Worm (Caenorhabditis elegans) whole organism, L1 larva: ENCODE measurements around the gene hdl-1.

Source experiments
- C04F5.9 ChIP-seq: sonication (generic microtip); optimal IDR thresholded peaks from 2 replicates; lab custom pipeline; 2016; ENCODE audit warnings: missing genetic modification characterization, missing compliant biosample characterization
- aha-1 ChIP-seq: fragments of 150-350 bp; optimal IDR thresholded peaks from 2 replicates; lab custom pipeline; 2014; ENCODE audit warnings: missing biosample characterization, missing genetic modification characterization
- alr-1 ChIP-seq: fragments of 200-800 bp; sonication (Bioruptor generic); optimal IDR thresholded peaks from 2 replicates; lab custom pipeline; 2018; ENCODE audit warnings: borderline replicate concordance, mild to moderate bottlenecking, missing genetic modification characterization, missing compliant biosample characterization
- aly-2 ChIP-seq: fragments of 150-350 bp; optimal IDR thresholded peaks from 2 replicates; lab custom pipeline; 2014; ENCODE audit warnings: missing biosample characterization, missing genetic modification characterization
- blmp-1 ChIP-seq: fragments of 150-350 bp; optimal IDR thresholded peaks from 2 replicates; lab custom pipeline; 2014; ENCODE audit warnings: missing biosample characterization, missing genetic modification characterization
- ceh-63 ChIP-seq: fragments of 200-800 bp; sonication (Bioruptor generic); optimal IDR thresholded peaks from 2 replicates; lab custom pipeline; 2018; ENCODE audit warnings: mild to moderate bottlenecking, missing genetic modification characterization, missing compliant biosample characterization
- ceh-8 ChIP-seq: fragments of 200-800 bp; sonication (Bioruptor generic); optimal IDR thresholded peaks from 2 replicates; lab custom pipeline; 2018; ENCODE audit warnings: mild to moderate bottlenecking, missing genetic modification characterization, moderate library complexity, missing compliant biosample characterization
- ceh-82 ChIP-seq, 3 experiments: fragments of 150-350 bp in 1 of 3; sonication (generic microtip) in 2 of 3; optimal IDR thresholded peaks; 2 replicates each; lab custom pipeline; 2014 to 2017; ENCODE audit warnings: missing biosample characterization in 3 of 3, missing genetic modification characterization in 3 of 3
- ceh-88 ChIP-seq: fragments of 200-800 bp; sonication (Bioruptor generic); IDR thresholded peaks from 2 replicates; pipeline ENCODE4 v1.3.6; 2022; ENCODE audit warnings: missing genetic modification characterization, missing compliant biosample characterization
- ceh-90 ChIP-seq: sonication (generic microtip); optimal IDR thresholded peaks from 2 replicates; lab custom pipeline; 2016; ENCODE audit warnings: missing genetic modification characterization, missing compliant biosample characterization
- ces-1 ChIP-seq: fragments of 150-350 bp; optimal IDR thresholded peaks from 2 replicates; lab custom pipeline; 2014; ENCODE audit warnings: missing biosample characterization, missing genetic modification reagents, missing genetic modification characterization
- dpl-1 ChIP-seq, 3 experiments: fragments of 150-350 bp in 2 of 3; sonication (generic microtip) in 1 of 3; optimal IDR thresholded peaks; 2 replicates each; lab custom pipeline; 2014 to 2017; ENCODE audit warnings: missing biosample characterization in 3 of 3, missing genetic modification characterization in 3 of 3, missing genetic modification reagents in 3 of 3
- dsc-1 ChIP-seq: sonication (generic microtip); optimal IDR thresholded peaks from 2 replicates; lab custom pipeline; 2016; ENCODE audit warnings: mild to moderate bottlenecking, missing genetic modification characterization, missing compliant biosample characterization
- efl-1 ChIP-seq, 4 experiments: fragments of 150-350 bp; optimal IDR thresholded peaks in 3 of 4; peaks in 1 of 4; 1 replicate in 1 of 4; 2 replicates in 3 of 4; lab custom pipeline; 2014; ENCODE audit warnings: missing biosample characterization in 2 of 4, missing genetic modification characterization in 2 of 4, missing genetic modification reagents in 2 of 4
- egl-13 ChIP-seq: sonication (generic microtip); optimal IDR thresholded peaks from 2 replicates; lab custom pipeline; 2016; ENCODE audit warnings: missing genotype, missing genetic modification reagents, missing genetic modification characterization, missing compliant biosample characterization
- elt-2 ChIP-seq: sonication (generic microtip); optimal IDR thresholded peaks from 2 replicates; lab custom pipeline; 2016; ENCODE audit warnings: missing genetic modification characterization, mild to moderate bottlenecking, inconsistent platforms, missing compliant biosample characterization, missing genetic modification reagents
- fkh-8 ChIP-seq: sonication (generic microtip); optimal IDR thresholded peaks from 2 replicates; lab custom pipeline; 2016; ENCODE audit warnings: mild to moderate bottlenecking, missing genetic modification characterization, missing compliant biosample characterization
- fos-1 ChIP-seq: fragments of 150-350 bp; optimal IDR thresholded peaks from 2 replicates; lab custom pipeline; 2014; ENCODE audit warnings: missing biosample characterization, missing genetic modification characterization
- grh-1 ChIP-seq: fragments of 200-800 bp; sonication (Bioruptor generic); IDR thresholded peaks from 2 replicates; pipeline ENCODE4 v1.3.6; 2022; ENCODE audit warnings: missing genetic modification reagents, missing genetic modification characterization, missing compliant biosample characterization
- hlh-4 ChIP-seq: sonication (generic microtip); optimal IDR thresholded peaks from 2 replicates; lab custom pipeline; 2016; ENCODE audit warnings: mild to moderate bottlenecking, missing genetic modification characterization, missing compliant biosample characterization
- irx-1 ChIP-seq: sonication (generic microtip); optimal IDR thresholded peaks from 2 replicates; lab custom pipeline; 2016; ENCODE audit warnings: missing genetic modification characterization, missing compliant biosample characterization
- isw-1 ChIP-seq: fragments of 200-800 bp; sonication (Bioruptor generic); IDR thresholded peaks from 2 replicates; pipeline ENCODE4 v1.3.6; 2022; ENCODE audit warnings: missing genetic modification characterization, missing compliant biosample characterization
- jun-1 ChIP-seq: fragments of 150-350 bp; optimal IDR thresholded peaks from 2 replicates; lab custom pipeline; 2014; ENCODE audit warnings: missing biosample characterization, missing genetic modification reagents, missing genetic modification characterization
- lin-14 ChIP-seq: fragments of 200-800 bp; sonication (Bioruptor generic); optimal IDR thresholded peaks from 2 replicates; lab custom pipeline; 2018; ENCODE audit warnings: mild to moderate bottlenecking, missing genetic modification characterization, moderate library complexity, missing compliant biosample characterization
- lin-35 ChIP-seq, 2 experiments: fragments of 150-350 bp; optimal IDR thresholded peaks; 2 replicates each; lab custom pipeline; 2014; ENCODE audit warnings: missing biosample characterization in 2 of 2, missing genetic modification characterization in 2 of 2, missing genetic modification reagents in 2 of 2
- lin-39 ChIP-seq: fragments of 150-350 bp; optimal IDR thresholded peaks from 2 replicates; lab custom pipeline; 2014; ENCODE audit warnings: missing biosample characterization, missing genetic modification reagents, missing genetic modification characterization
- mdl-1 ChIP-seq, 2 experiments: fragments of 150-350 bp; optimal IDR thresholded peaks; 2 replicates each; lab custom pipeline; 2014 to 2017; ENCODE audit warnings: missing biosample characterization in 2 of 2, missing genetic modification characterization in 2 of 2, inconsistent platforms in 1 of 2
- mef-2 ChIP-seq: fragments of 150-350 bp; optimal IDR thresholded peaks from 2 replicates; lab custom pipeline; 2014; ENCODE audit warnings: missing biosample characterization, missing genetic modification characterization
- nhr-12 ChIP-seq: sonication (generic microtip); optimal IDR thresholded peaks from 2 replicates; lab custom pipeline; 2017; ENCODE audit warnings: missing biosample characterization, missing genetic modification characterization
- nhr-19 ChIP-seq: fragments of 200-800 bp; sonication (Bioruptor generic); conservative IDR thresholded peaks from 2 replicates; pipeline ENCODE4 v1.3.6; 2022; ENCODE audit warnings: missing genetic modification characterization, missing compliant biosample characterization
- nhr-237 ChIP-seq: fragments of 150-350 bp; optimal IDR thresholded peaks from 2 replicates; lab custom pipeline; 2014; ENCODE audit warnings: missing biosample characterization, missing genetic modification characterization
- nhr-47 ChIP-seq: sonication (generic microtip); optimal IDR thresholded peaks from 2 replicates; lab custom pipeline; 2016; ENCODE audit warnings: mild to moderate bottlenecking, missing genetic modification characterization, moderate library complexity, missing compliant biosample characterization
- nhr-71 ChIP-seq: sonication (generic microtip); optimal IDR thresholded peaks from 2 replicates; lab custom pipeline; 2016; ENCODE audit warnings: mild to moderate bottlenecking, missing genetic modification characterization, moderate library complexity, missing compliant biosample characterization
- nhr-77 ChIP-seq: fragments of 150-350 bp; optimal IDR thresholded peaks from 2 replicates; lab custom pipeline; 2014; ENCODE audit warnings: missing biosample characterization, missing genetic modification characterization
- nhr-84 ChIP-seq: sonication (generic microtip); optimal IDR thresholded peaks from 2 replicates; lab custom pipeline; 2017; ENCODE audit warnings: missing biosample characterization, missing genetic modification characterization
- nhr-90 ChIP-seq: sonication (generic microtip); optimal IDR thresholded peaks from 2 replicates; lab custom pipeline; 2016; ENCODE audit warnings: mild to moderate bottlenecking, missing genetic modification characterization, missing compliant biosample characterization; ENCODE audit not compliant: poor library complexity
- pag-3 ChIP-seq: sonication (generic microtip); optimal IDR thresholded peaks from 2 replicates; lab custom pipeline; 2017; ENCODE audit warnings: missing genetic modification characterization, mild to moderate bottlenecking, missing compliant biosample characterization, antibody characterized with exemption, borderline replicate concordance; ENCODE audit not compliant: insufficient read depth
- pqm-1 ChIP-seq: sonication (generic microtip); optimal IDR thresholded peaks from 3 replicates; lab custom pipeline; 2017; ENCODE audit warnings: missing biosample characterization, missing genetic modification characterization
- snpc-4 ChIP-seq: fragments of 150-350 bp; optimal IDR thresholded peaks from 2 replicates; lab custom pipeline; 2014; ENCODE audit warnings: missing biosample characterization, missing genetic modification characterization
- snu-23 ChIP-seq: sonication (generic microtip); optimal IDR thresholded peaks from 2 replicates; lab custom pipeline; 2016; ENCODE audit warnings: missing genetic modification characterization, missing compliant biosample characterization
- sox-4 ChIP-seq: sonication (generic microtip); optimal IDR thresholded peaks from 2 replicates; lab custom pipeline; 2016; ENCODE audit warnings: missing genetic modification characterization, missing compliant biosample characterization
- swsn-7 ChIP-seq: sonication (generic microtip); optimal IDR thresholded peaks from 2 replicates; lab custom pipeline; 2016; ENCODE audit warnings: missing genetic modification characterization, missing compliant biosample characterization
- tbx-2 ChIP-seq: sonication (generic microtip); optimal IDR thresholded peaks from 2 replicates; lab custom pipeline; 2016; ENCODE audit warnings: missing genetic modification characterization, missing compliant biosample characterization
- tlp-1 ChIP-seq: fragments of 150-350 bp; optimal IDR thresholded peaks from 2 replicates; lab custom pipeline; 2014; ENCODE audit warnings: missing biosample characterization, missing genetic modification characterization
- unc-130 ChIP-seq: fragments of 150-350 bp; optimal IDR thresholded peaks from 2 replicates; lab custom pipeline; 2017; ENCODE audit warnings: missing biosample characterization, missing genetic modification characterization, inconsistent platforms
- unc-62 ChIP-seq: fragments of 150-350 bp; optimal IDR thresholded peaks from 2 replicates; lab custom pipeline; 2014; ENCODE audit warnings: missing biosample characterization, missing genetic modification reagents, missing genetic modification characterization
- unc-86 ChIP-seq: sonication (generic microtip); optimal IDR thresholded peaks from 2 replicates; lab custom pipeline; 2016; ENCODE audit warnings: missing genetic modification characterization, missing compliant biosample characterization
- unc-98 ChIP-seq: fragments of 200-800 bp; sonication (Bioruptor generic); IDR thresholded peaks from 2 replicates; pipeline ENCODE4 v1.3.6; 2022; ENCODE audit warnings: missing genetic modification characterization, missing compliant biosample characterization
- vab-15 ChIP-seq: sonication (generic microtip); optimal IDR thresholded peaks from 2 replicates; lab custom pipeline; 2017; ENCODE audit warnings: missing genotype, mild to moderate bottlenecking, missing genetic modification characterization, missing compliant biosample characterization
- xbp-1 ChIP-seq: sonication (generic microtip); optimal IDR thresholded peaks from 2 replicates; lab custom pipeline; 2016; ENCODE audit warnings: missing genetic modification characterization, missing compliant biosample characterization
- ztf-11 ChIP-seq, 2 experiments: sonication (generic microtip); optimal IDR thresholded peaks; 2 replicates each; lab custom pipeline; 2016 to 2017; ENCODE audit warnings: missing genetic modification characterization in 2 of 2, missing biosample characterization in 1 of 2, missing compliant biosample characterization in 1 of 2

hdl-1 gene

DNA sequence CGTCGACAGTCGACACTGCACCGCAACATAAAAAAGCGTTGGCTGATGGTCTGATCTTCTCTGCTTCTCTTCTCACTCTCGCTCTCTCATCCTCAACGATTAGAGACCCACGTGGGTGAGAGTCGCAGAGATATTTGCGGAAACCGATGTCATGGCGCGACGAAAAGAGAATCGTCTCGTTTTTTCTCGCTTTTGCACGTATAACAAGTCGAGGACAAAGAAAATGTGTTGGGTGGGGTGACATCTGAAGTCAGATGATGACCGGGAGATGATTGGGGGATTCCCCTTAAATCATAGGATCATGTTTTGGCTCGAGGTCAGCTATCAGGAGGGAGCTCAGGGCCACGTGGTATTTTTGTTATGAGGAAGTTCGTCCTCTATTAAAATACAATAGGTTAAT is 6.8 kb upstream of the hdl-1 start (continued):
- TF ChIP-seq tlp-1 (no peak), ceh-82 (tag; optimal IDR thresholded peaks at IDR 0.05; lab: Kevin White, UChicago) (peak; percentile 39 to 62 (median 43)), snpc-4 (peak; percentile 33), mdl-1 (tag; optimal IDR thresholded peaks at IDR 0.05; lab: Kevin White, UChicago) (peak; percentile 98 to 100), unc-62 (GFP tag; lab: Kevin White, UChicago) (no peak), aha-1 (tag; lab: Kevin White, UChicago) (peak; percentile 83), lin-39 (tag; lab: Kevin White, UChicago) (peak; percentile 62), isw-1 (GFP tag; lab: Robert Waterston, UW) (no peak), sox-4 (tag; lab: Kevin White, UChicago) (peak; percentile 63), grh-1 (GFP tag; lab: Robert Waterston, UW) (peak; percentile 87), vab-15 (tag; lab: Kevin White, UChicago) (peak; percentile 54), nhr-90 (peak; percentile 94), unc-130 (peak; percentile 69), ceh-8 (GFP tag; lab: Kevin White, UChicago) (no peak), nhr-84 (tag; lab: Kevin White, UChicago) (no peak), ceh-90 (tag; lab: Kevin White, UChicago) (no peak), nhr-47 (peak; percentile 88), hlh-4 (no peak), C04F5.9 (tag; lab: Kevin White, UChicago) (peak; percentile 79), nhr-19 (GFP tag; lab: Robert Waterston, UW) (peak; percentile 94), unc-98 (GFP tag; lab: Robert Waterston, UW) (peak; percentile 74), nhr-237 (tag; lab: Kevin White, UChicago) (peak; percentile 68), xbp-1 (tag; lab: Kevin White, UChicago) (peak; percentile 85), ceh-63 (no peak), blmp-1 (tag; lab: Kevin White, UChicago) (peak; percentile 93), mef-2 (tag; lab: Kevin White, UChicago) (peak; percentile 81), aly-2 (no peak), irx-1 (tag; lab: Kevin White, UChicago) (peak; percentile 84), snu-23 (peak; percentile 96), nhr-77 (tag; lab: Kevin White, UChicago) (peak; percentile 81), dpl-1 (GFP tag; optimal IDR thresholded peaks at IDR 0.05; lab: Kevin White, UChicago) (peak; percentile 49 to 66 (median 56)), fos-1 (tag; lab: Kevin White, UChicago) (peak; percentile 77), pag-3 (tag; lab: Kevin White, UChicago) (no peak), nhr-12 (tag; lab: Kevin White, UChicago) (no peak), ces-1 (GFP tag; lab: Kevin White, UChicago) (no peak), fkh-8 (no peak), jun-1 (tag; lab: Kevin White, UChicago) (peak; percentile 36), ztf-11 (tag; optimal IDR thresholded peaks at IDR 0.05; lab: Kevin White, UChicago) (peak in 1 of 2 experiments; percentile 32), dsc-1 (tag; lab: Kevin White, UChicago) (peak; percentile 55)

DNA sequence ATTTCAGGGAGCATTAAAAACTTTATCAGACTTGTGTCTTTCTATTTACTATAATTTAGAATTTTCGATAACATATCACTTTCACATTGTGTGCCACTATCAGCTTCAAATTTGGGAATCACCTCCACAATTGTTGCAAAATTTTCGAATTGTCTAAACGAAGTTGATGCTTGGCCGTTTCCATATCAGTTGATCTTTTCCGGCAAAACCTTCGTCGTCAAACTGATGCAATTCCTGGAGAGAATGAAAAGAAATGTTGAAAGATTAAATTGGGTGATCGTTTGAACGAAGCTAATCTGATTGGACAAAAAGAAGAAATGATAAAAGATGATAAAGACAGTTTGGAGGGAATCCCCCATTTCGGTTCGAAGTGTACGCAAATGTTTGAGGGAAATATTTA is 6.0 kb upstream of the hdl-1 start:
- TF ChIP-seq efl-1 (optimal IDR thresholded peaks at IDR 0.05; lab: Kevin White, UChicago) (peak in 1 of 2 experiments; percentile 15), efl-1 (GFP tag; optimal IDR thresholded peaks at IDR 0.05 in 1 of 2; lab: Kevin White, UChicago) (no peak), unc-62 (GFP tag; lab: Kevin White, UChicago) (no peak), alr-1 (tag; lab: Kevin White, UChicago) (no peak), tlp-1 (peak; percentile 54), lin-14 (GFP tag; lab: Kevin White, UChicago) (peak; percentile 34), grh-1 (GFP tag; lab: Robert Waterston, UW) (0 out of 2 replicates have a peak, but pooled peaks have one; percentile 24), nhr-71 (tag; lab: Kevin White, UChicago) (peak; percentile 74), tbx-2 (peak; percentile 7), ceh-82 (tag; optimal IDR thresholded peaks at IDR 0.05; lab: Kevin White, UChicago) (no peak), ceh-88 (no peak), nhr-90 (peak; percentile 55), elt-2 (tag; lab: Kevin White, UChicago) (peak; percentile 99), lin-35 (GFP tag; optimal IDR thresholded peaks at IDR 0.05; lab: Kevin White, UChicago) (peak in 1 of 2 experiments; percentile 50), snu-23 (peak; percentile 50), mef-2 (tag; lab: Kevin White, UChicago) (no peak), pqm-1 (tag; lab: Kevin White, UChicago) (no peak), jun-1 (tag; lab: Kevin White, UChicago) (peak; percentile 32), swsn-7 (tag; lab: Kevin White, UChicago) (peak; percentile 13), unc-86 (tag; lab: Kevin White, UChicago) (no peak), aly-2 (peak; percentile 93), egl-13 (tag; lab: Kevin White, UChicago) (no peak)
